Fruit fly (Drosophila melanogaster): ENCODE results near the gene CG42238.

CG42238 gene

DNA sequence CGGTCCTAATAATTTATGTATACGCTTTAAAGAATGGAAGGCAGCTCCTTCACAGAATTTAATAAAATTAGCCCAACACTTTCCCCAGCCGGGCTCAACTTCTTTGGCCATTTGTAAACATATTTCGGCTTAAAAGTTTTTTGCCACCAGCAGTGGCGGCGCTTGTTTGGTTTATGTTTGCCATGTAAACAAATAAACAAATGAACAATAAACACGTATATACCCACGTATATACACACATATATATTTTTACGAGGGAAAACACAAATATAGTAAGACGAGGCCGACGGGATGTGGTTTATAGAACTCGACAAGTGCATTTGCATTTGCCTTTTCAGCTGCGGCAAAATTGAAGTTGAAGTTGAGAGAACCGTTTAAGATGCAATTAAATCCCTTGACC is 14.2 kb downstream of the CG42238 start (continued):
- TF ChIP-seq ERR (GFP tag; optimal IDR thresholded peaks at IDR 0.05): no peak
- peak; percentile 53 for TF ChIP-seq CG31365 (tag; optimal IDR thresholded peaks at IDR 0.05)
- no peak for TF ChIP-seq btn (GFP tag; optimal IDR thresholded peaks at IDR 0.05)
- no peak for TF ChIP-seq CG18619 (GFP tag; optimal IDR thresholded peaks at IDR 0.05)
- TF ChIP-seq zen2 (GFP tag; IDR thresholded peaks at IDR 0.05; ENCODE audit: partially characterized antibody): no peak
- no peak for TF ChIP-seq dati (GFP tag; IDR thresholded peaks at IDR 0.05)
- TF ChIP-seq dan (GFP tag; IDR thresholded peaks at IDR 0.05): no peak
- no peak for TF ChIP-seq MBD-R2 (GFP tag; IDR thresholded peaks at IDR 0.05)
- TF ChIP-seq ase (GFP tag; IDR thresholded peaks at IDR 0.05): no peak
- TF ChIP-seq caup (GFP tag; optimal IDR thresholded peaks at IDR 0.05; ENCODE audit: severe bottlenecking): peak; percentile 37
- TF ChIP-seq CG30403 (GFP tag; optimal IDR thresholded peaks at IDR 0.05): no peak
- TF ChIP-seq H2.0 (GFP tag; IDR thresholded peaks at IDR 0.05): no peak
- peak; percentile 90 for TF ChIP-seq Asciz (GFP tag; optimal IDR thresholded peaks at IDR 0.05)
- TF ChIP-seq CG17385 (GFP tag; optimal IDR thresholded peaks at IDR 0.05): peak; percentile 15
- TF ChIP-seq H15 (GFP tag; IDR thresholded peaks at IDR 0.05): no peak
- TF ChIP-seq CG33213 (GFP tag; optimal IDR thresholded peaks at IDR 0.05): no peak
- no peak for TF ChIP-seq chinmo (GFP tag; IDR thresholded peaks at IDR 0.05; ENCODE audit: partially characterized antibody)
- TF ChIP-seq crol (GFP tag; IDR thresholded peaks at IDR 0.05): no peak
- TF ChIP-seq CG17802 (tag; optimal IDR thresholded peaks at IDR 0.05): peak; percentile 7
- TF ChIP-seq CG4617 (GFP tag; optimal IDR thresholded peaks at IDR 0.05; ENCODE audit: borderline replicate concordance): no peak
- TF ChIP-seq E2f2 (GFP tag; IDR thresholded peaks at IDR 0.05): no peak
- TF ChIP-seq Lhr (GFP tag; optimal IDR thresholded peaks at IDR 0.05): no peak
- TF ChIP-seq Mes4 (GFP tag; optimal IDR thresholded peaks at IDR 0.05): no peak
- no peak for TF ChIP-seq usp (GFP tag; optimal IDR thresholded peaks at IDR 0.05)
- TF ChIP-seq ci (GFP tag; IDR thresholded peaks at IDR 0.05): peak; percentile 63; the same call in 1 of the 3 replicates
- peak; percentile 59 for TF ChIP-seq CG8359 (GFP tag; optimal IDR thresholded peaks at IDR 0.05; ENCODE audit: borderline replicate concordance)
- no peak for TF ChIP-seq CG43689 (GFP tag; IDR thresholded peaks at IDR 0.05)
- TF ChIP-seq CG14965 (GFP tag; optimal IDR thresholded peaks at IDR 0.05; ENCODE audit: borderline replicate concordance): no peak
- no peak for TF ChIP-seq Adf1 (GFP tag; IDR thresholded peaks at IDR 0.05)
- peak; percentile 36 for TF ChIP-seq CG7745 (tag; optimal IDR thresholded peaks at IDR 0.05)
- no peak for TF ChIP-seq Camta (GFP tag; optimal IDR thresholded peaks at IDR 0.05)
- no peak for TF ChIP-seq da (GFP tag; optimal IDR thresholded peaks at IDR 0.05)
- TF ChIP-seq Bgb (GFP tag; IDR thresholded peaks at IDR 0.05; ENCODE audit: partially characterized antibody): no peak
- TF ChIP-seq CG11093 (GFP tag; IDR thresholded peaks at IDR 0.05): no peak; the same call in 2 of the 3 replicates
- no peak for TF ChIP-seq CG12299 (tag; optimal IDR thresholded peaks at IDR 0.05)
- no peak for TF ChIP-seq CG7556 (GFP tag; optimal IDR thresholded peaks at IDR 0.05)
- TF ChIP-seq CG13624 (GFP tag; optimal IDR thresholded peaks at IDR 0.05): no peak
- TF ChIP-seq Hey (tag; optimal IDR thresholded peaks at IDR 0.05): no peak
- no peak for TF ChIP-seq CG1832 (GFP tag; optimal IDR thresholded peaks at IDR 0.05)
- peak; percentile 63 for TF ChIP-seq CG18599 (GFP tag; optimal IDR thresholded peaks at IDR 0.05)
- peak; percentile 41 for TF ChIP-seq CG6854 (GFP tag; optimal IDR thresholded peaks at IDR 0.05)
- no peak for TF ChIP-seq mam (GFP tag; optimal IDR thresholded peaks at IDR 0.05)
- TF ChIP-seq mirr (GFP tag; optimal IDR thresholded peaks at IDR 0.05): peak; percentile 36
- TF ChIP-seq nmo (GFP tag; optimal IDR thresholded peaks at IDR 0.05): no peak
- TF ChIP-seq prd (optimal IDR thresholded peaks at IDR 0.05): no peak
- TF ChIP-seq prd (GFP tag; IDR thresholded peaks at IDR 0.05): peak; percentile 23; the same call in 2 of the 3 replicates
- no peak for TF ChIP-seq CG31388 (GFP tag; optimal IDR thresholded peaks at IDR 0.05)
- TF ChIP-seq CG17328 (GFP tag; IDR thresholded peaks at IDR 0.05): no peak
- TF ChIP-seq Gug (GFP tag; IDR thresholded peaks at IDR 0.05): no peak
- no peak for TF ChIP-seq ro (GFP tag; IDR thresholded peaks at IDR 0.05)
- no peak for TF ChIP-seq CG11085 (GFP tag; IDR thresholded peaks at IDR 0.05)
- TF ChIP-seq sens (GFP tag): peak; percentile 78
